Worm (Caenorhabditis elegans): ENCODE measurements around the gene ZK856.5.
A peak's percentile ranks its signal among the peaks of the same experiment; 100 is the strongest.

Gene ZK856.5

ce11 chrV:10160954-10161353 lies 29.0 kb downstream of the ZK856.5 start, which contains the start of gene C51E3.10 (continued):
- no peak for TF ChIP-seq dmd-8 (GFP tag; IDR thresholded peaks at IDR 0.05)
- peak; percentile 76 for TF ChIP-seq mxl-3 (GFP tag; optimal IDR thresholded peaks at IDR 0.05)
- no peak for TF ChIP-seq F10B5.3 (tag; optimal IDR thresholded peaks at IDR 0.05)
- TF ChIP-seq unc-62 (GFP tag; optimal IDR thresholded peaks at IDR 0.05 in 1 of 2), result peak in 1 of 2 experiments; percentile 89
- TF ChIP-seq unc-62 (tag; optimal IDR thresholded peaks at IDR 0.05), result no peak
- peak; percentile 80 for TF ChIP-seq hlh-11 (tag; optimal IDR thresholded peaks at IDR 0.05)
- no peak for TF ChIP-seq lin-39 (tag; optimal IDR thresholded peaks at IDR 0.05)
- TF ChIP-seq nhr-237 (tag; optimal IDR thresholded peaks at IDR 0.05), result no peak
- TF ChIP-seq lin-13 (GFP tag; optimal IDR thresholded peaks at IDR 0.05), result peak; percentile 16
- TF ChIP-seq D1046.2 (GFP tag; IDR thresholded peaks at IDR 0.05), result no peak
- TF ChIP-seq fos-1 (tag; optimal IDR thresholded peaks at IDR 0.05), result no peak
- TF ChIP-seq spr-1 (tag; optimal IDR thresholded peaks at IDR 0.05), result no peak
- TF ChIP-seq rbr-2 (tag; optimal IDR thresholded peaks at IDR 0.05), result no peak
- TF ChIP-seq ZK337.2 (GFP tag; IDR thresholded peaks at IDR 0.05), result no peak
- no peak for TF ChIP-seq daf-16 (GFP tag; optimal IDR thresholded peaks at IDR 0.05)
- peak; percentile 66 for TF ChIP-seq daf-16 (tag; optimal IDR thresholded peaks at IDR 0.05)
- no peak for TF ChIP-seq daf-12 (tag; optimal IDR thresholded peaks at IDR 0.05)
- TF ChIP-seq nhr-28 (tag; optimal IDR thresholded peaks at IDR 0.05), result peak; percentile 88
- no peak for TF ChIP-seq lin-15B (tag; optimal IDR thresholded peaks at IDR 0.05)
- no peak for TF ChIP-seq F26F4.8 (GFP tag; conservative IDR thresholded peaks at IDR 0.05)
- no peak for TF ChIP-seq mxl-2 (GFP tag; conservative IDR thresholded peaks at IDR 0.05)
- TF ChIP-seq lsy-2 (tag; optimal IDR thresholded peaks at IDR 0.05), result peak in 1 of 2 experiments; percentile 32
- TF ChIP-seq jun-1 (tag; optimal IDR thresholded peaks at IDR 0.05), result no peak
- TF ChIP-seq daf-8 (GFP tag; IDR thresholded peaks at IDR 0.05), result no peak
- no peak for TF ChIP-seq lim-7 (GFP tag; IDR thresholded peaks at IDR 0.05)
- TF ChIP-seq pha-4 (GFP tag; IDR thresholded peaks at IDR 0.05), result 0 out of 2 replicates have a peak, but pooled peaks have one; percentile 8
- no peak for TF ChIP-seq pha-4 (tag; optimal IDR thresholded peaks at IDR 0.05)
- no peak for TF ChIP-seq ZK546.5 (tag; optimal IDR thresholded peaks at IDR 0.05)
- no peak for TF ChIP-seq R02D3.7 (tag; optimal IDR thresholded peaks at IDR 0.05)
- no peak for TF ChIP-seq nhr-25 (tag; optimal IDR thresholded peaks at IDR 0.05; ENCODE audit: borderline replicate concordance, insufficient read depth)
- peak; percentile 68 for TF ChIP-seq hlh-30 (tag; optimal IDR thresholded peaks at IDR 0.05; ENCODE audit: insufficient read depth)
- TF ChIP-seq nhr-76 (tag; optimal IDR thresholded peaks at IDR 0.05), result no peak
- TF ChIP-seq ceh-62 (tag; optimal IDR thresholded peaks at IDR 0.05), result no peak
- TF ChIP-seq spr-3 (GFP tag; optimal IDR thresholded peaks at IDR 0.05), result no peak
- peak; percentile 73 for TF ChIP-seq aha-1 (tag)
- 0 out of 2 replicates have a peak, but pooled peaks have one; percentile 32 for TF ChIP-seq mdt-29 (GFP tag; IDR thresholded peaks at IDR 0.05)
- TF ChIP-seq dve-1 (tag; optimal IDR thresholded peaks at IDR 0.05; ENCODE audit: insufficient read depth), result peak; percentile 70
- no peak for TF ChIP-seq saeg-2 (GFP tag; IDR thresholded peaks at IDR 0.05)
- no peak for TF ChIP-seq nhr-111 (GFP tag; optimal IDR thresholded peaks at IDR 0.05)
- TF ChIP-seq lir-3 (tag; optimal IDR thresholded peaks at IDR 0.05), result no peak
- TF ChIP-seq nhr-11 (tag; optimal IDR thresholded peaks at IDR 0.05), result no peak
- TF ChIP-seq dpl-1 (GFP tag; optimal IDR thresholded peaks at IDR 0.05), result no peak
- TF ChIP-seq F44E2.7 (GFP tag; IDR thresholded peaks at IDR 0.05), result no peak
- TF ChIP-seq egl-43 (GFP tag; IDR thresholded peaks at IDR 0.05), result no peak
- no peak for TF ChIP-seq F37D6.2 (tag; optimal IDR thresholded peaks at IDR 0.05)
- no peak for TF ChIP-seq ztf-11 (tag; optimal IDR thresholded peaks at IDR 0.05)
- TF ChIP-seq mes-2 (tag; optimal IDR thresholded peaks at IDR 0.05; ENCODE audit: poor library complexity, severe bottlenecking), result no peak
- TF ChIP-seq gei-8 (GFP tag; optimal IDR thresholded peaks at IDR 0.05), result no peak
- TF ChIP-seq ztf-7 (tag; optimal IDR thresholded peaks at IDR 0.05), result no peak
- no peak for TF ChIP-seq zfp-3 (GFP tag; conservative IDR thresholded peaks at IDR 0.05)
- TF ChIP-seq madf-9 (GFP tag; conservative IDR thresholded peaks at IDR 0.05), result no peak
- no peak for TF ChIP-seq duxl-1 (tag; optimal IDR thresholded peaks at IDR 0.05; ENCODE audit: poor library complexity)
- no peak for TF ChIP-seq ceh-20 (GFP tag; IDR thresholded peaks at IDR 0.05)

Measured in whole organism, L4 larva.